Fruit fly (Drosophila melanogaster) whole organism, embryonic: Measurements from ENCODE around the gene CG17752.

ENCODE experiments used
- Atf-2 ChIP-seq: fragments of 200-800 bp; sonication (Bioruptor generic); optimal IDR thresholded peaks from 2 replicates; lab custom pipeline; 2016; ENCODE audit warnings: missing biosample characterization, missing genetic modification characterization
- CG10366 ChIP-seq: fragments of 200-800 bp; sonication (Bioruptor generic); IDR thresholded peaks from 2 replicates; pipeline ENCODE4 v1.3.6; 2022; ENCODE audit warnings: missing biosample characterization, missing genetic modification characterization
- CG11247 ChIP-seq: fragments of 200-800 bp; sonication (Bioruptor generic); IDR thresholded peaks from 2 replicates; pipeline ENCODE4 v1.3.6; 2022; ENCODE audit warnings: missing biosample characterization, missing genetic modification characterization
- CG11456 ChIP-seq: fragments of 200-800 bp; sonication (Bioruptor generic); IDR thresholded peaks from 3 replicates; pipeline ENCODE4 v1.3.6; 2022; ENCODE audit warnings: missing biosample characterization, missing genetic modification characterization
- CG11723 ChIP-seq: fragments of 200-800 bp; sonication (Bioruptor generic); optimal IDR thresholded peaks from 2 replicates; lab custom pipeline; 2017; ENCODE audit warnings: missing biosample characterization, mild to moderate bottlenecking, missing genetic modification characterization
- CG12071 ChIP-seq: fragments of 200-800 bp; sonication (Bioruptor generic); optimal IDR thresholded peaks from 3 replicates; lab custom pipeline; 2018; ENCODE audit warnings: missing biosample characterization, mild to moderate bottlenecking, missing genetic modification characterization
- CG12236 ChIP-seq: fragments of 200-800 bp; sonication (Bioruptor generic); optimal IDR thresholded peaks from 2 replicates; lab custom pipeline; 2016; ENCODE audit warnings: missing biosample characterization, missing genetic modification characterization
- CG13123 ChIP-seq: fragments of 200-800 bp; sonication (Bioruptor generic); optimal IDR thresholded peaks from 2 replicates; lab custom pipeline; 2016; ENCODE audit warnings: missing biosample characterization, missing genetic modification characterization
- CG14050 ChIP-seq: fragments of 200-800 bp; sonication (Bioruptor generic); IDR thresholded peaks from 3 replicates; pipeline ENCODE4 v1.3.6; 2022; ENCODE audit warnings: missing biosample characterization, missing genetic modification characterization
- CG1602 ChIP-seq: fragments of 200-800 bp; sonication (Bioruptor generic); optimal IDR thresholded peaks from 3 replicates; lab custom pipeline; 2016; ENCODE audit warnings: missing biosample characterization, missing genetic modification characterization
- CG17912 ChIP-seq: fragments of 200-800 bp; sonication (Bioruptor generic); optimal IDR thresholded peaks from 2 replicates; lab custom pipeline; 2018; ENCODE audit warnings: missing biosample characterization, mild to moderate bottlenecking, missing genetic modification characterization
- CG1832 ChIP-seq: fragments of 200-800 bp; sonication (Bioruptor generic); optimal IDR thresholded peaks from 2 replicates; lab custom pipeline; 2017; ENCODE audit warnings: missing biosample characterization, mild to moderate bottlenecking, missing genetic modification characterization, inconsistent platforms
- CG30403 ChIP-seq: fragments of 200-800 bp; sonication (Bioruptor generic); optimal IDR thresholded peaks from 3 replicates; lab custom pipeline; 2016; ENCODE audit warnings: missing biosample characterization, missing genetic modification characterization
- CG30431 ChIP-seq: fragments of 200-800 bp; sonication (Bioruptor generic); optimal IDR thresholded peaks from 2 replicates; lab custom pipeline; 2017; ENCODE audit warnings: missing biosample characterization, missing genetic modification characterization
- CG3065 ChIP-seq: fragments of 200-800 bp; sonication (Bioruptor generic); optimal IDR thresholded peaks from 2 replicates; lab custom pipeline; 2016; ENCODE audit warnings: missing biosample characterization, missing genetic modification characterization
- CG31365 ChIP-seq: fragments of 200-800 bp; sonication (Bioruptor generic); optimal IDR thresholded peaks from 2 replicates; lab custom pipeline; 2018; ENCODE audit warnings: missing biosample characterization, mild to moderate bottlenecking, missing genetic modification characterization
- CG4328 ChIP-seq: fragments of 200-800 bp; sonication (Bioruptor generic); optimal IDR thresholded peaks from 3 replicates; lab custom pipeline; 2017; ENCODE audit warnings: missing biosample characterization, missing genetic modification reagents, missing genetic modification characterization
- CG4424 ChIP-seq: fragments of 200-800 bp; sonication (Bioruptor generic); optimal IDR thresholded peaks from 3 replicates; lab custom pipeline; 2016; ENCODE audit warnings: missing biosample characterization, missing genetic modification characterization
- CG5245 ChIP-seq: fragments of 200-800 bp; sonication (Bioruptor generic); optimal IDR thresholded peaks from 3 replicates; lab custom pipeline; 2016; ENCODE audit warnings: missing biosample characterization, missing genetic modification characterization
- CG8359 ChIP-seq: fragments of 200-800 bp; sonication (Bioruptor generic); optimal IDR thresholded peaks from 2 replicates; lab custom pipeline; 2017; ENCODE audit warnings: missing biosample characterization, mild to moderate bottlenecking, missing genetic modification characterization, borderline replicate concordance
- CG9797 ChIP-seq: fragments of 200-800 bp; sonication (Bioruptor generic); optimal IDR thresholded peaks from 3 replicates; lab custom pipeline; 2018; ENCODE audit warnings: missing biosample characterization, mild to moderate bottlenecking, missing genetic modification characterization
- Dp ChIP-seq: fragments of 200-800 bp; sonication (Bioruptor generic); optimal IDR thresholded peaks from 2 replicates; lab custom pipeline; 2018; ENCODE audit warnings: missing biosample characterization, mild to moderate bottlenecking, missing genetic modification characterization, moderate library complexity
- E2f1 ChIP-seq: fragments of 200-800 bp; sonication (Bioruptor generic); IDR thresholded peaks from 2 replicates; pipeline ENCODE4 v1.3.6; 2022; ENCODE audit warnings: missing biosample characterization, missing genetic modification characterization
- GATAe ChIP-seq: fragments of 200-800 bp; sonication (Bioruptor generic); conservative IDR thresholded peaks from 2 replicates; pipeline ENCODE4 v1.3.6; 2022; ENCODE audit warnings: missing biosample characterization, missing genetic modification characterization
- HHEX ChIP-seq: fragments of 200-800 bp; sonication (Bioruptor generic); optimal IDR thresholded peaks from 3 replicates; lab custom pipeline; 2017; ENCODE audit warnings: missing biosample characterization, mild to moderate bottlenecking, missing genetic modification characterization, missing genetic modification reagents
- Lpt ChIP-seq: fragments of >200 bp; optimal IDR thresholded peaks from 2 replicates; lab custom pipeline; 2018; ENCODE audit warnings: missing biosample characterization, missing genetic modification characterization
- MTF-1 ChIP-seq: fragments of 200-800 bp; sonication (Bioruptor generic); optimal IDR thresholded peaks from 2 replicates; lab custom pipeline; 2018; ENCODE audit warnings: missing biosample characterization, mild to moderate bottlenecking, missing genetic modification characterization, borderline replicate concordance
- Nf-YB ChIP-seq: fragments of 200-800 bp; sonication (Bioruptor generic); optimal IDR thresholded peaks from 3 replicates; lab custom pipeline; 2019; ENCODE audit warnings: missing biosample characterization, mild to moderate bottlenecking, missing genetic modification characterization, moderate library complexity
- Rx ChIP-seq: fragments of 200-800 bp; sonication (Bioruptor generic); IDR thresholded peaks from 2 replicates; pipeline ENCODE4 v1.3.6; 2022; ENCODE audit warnings: missing biosample characterization, missing genetic modification characterization
- Stat92E ChIP-seq, 3 experiments: fragments of >200 bp in 2 of 3; fragments of 200-800 bp in 1 of 3; sonication (Bioruptor generic) in 1 of 3; optimal IDR thresholded peaks; 2 replicates each; lab custom pipeline; 2017 to 2019; ENCODE audit warnings: missing biosample characterization in 3 of 3, missing genetic modification characterization in 3 of 3, mild to moderate bottlenecking in 1 of 3, moderate library complexity in 1 of 3
- Trl ChIP-seq, 3 experiments: fragments of >200 bp in 2 of 3; fragments of 200-800 bp in 1 of 3; sonication (Bioruptor generic) in 1 of 3; optimal IDR thresholded peaks; 2 replicates in 1 of 3; 3 replicates in 2 of 3; lab custom pipeline; 2016 to 2017; ENCODE audit warnings: missing biosample characterization in 1 of 3, missing genetic modification characterization in 1 of 3
- al ChIP-seq: fragments of 200-800 bp; sonication (Bioruptor generic); IDR thresholded peaks from 2 replicates; pipeline ENCODE4 v1.3.6; 2022; ENCODE audit warnings: missing biosample characterization, missing genetic modification characterization
- cas ChIP-seq: fragments of 200-800 bp; sonication (Bioruptor generic); IDR thresholded peaks from 2 replicates; pipeline ENCODE4 v1.3.6; 2022; ENCODE audit warnings: missing biosample characterization, missing genetic modification characterization
- ems ChIP-seq: fragments of 200-800 bp; sonication (Bioruptor generic); optimal IDR thresholded peaks from 3 replicates; lab custom pipeline; 2016; ENCODE audit warnings: missing biosample characterization, missing genetic modification characterization
- eve ChIP-seq, 2 experiments: fragments of >200 bp; optimal IDR thresholded peaks; 2 replicates each; lab custom pipeline; 2017; ENCODE audit warnings: missing biosample characterization in 2 of 2, missing genetic modification characterization in 2 of 2
- ewg ChIP-seq: fragments of 200-800 bp; sonication (Bioruptor generic); optimal IDR thresholded peaks from 3 replicates; lab custom pipeline; 2017; ENCODE audit warnings: mild to moderate bottlenecking, missing biosample characterization, missing genetic modification reagents, missing genetic modification characterization
- gsb-n ChIP-seq: fragments of 200-800 bp; sonication (Bioruptor generic); optimal IDR thresholded peaks from 3 replicates; lab custom pipeline; 2018; ENCODE audit warnings: missing biosample characterization, mild to moderate bottlenecking, missing genetic modification characterization
- insv ChIP-seq, 2 experiments: fragments of 200-800 bp; sonication (Bioruptor generic); optimal IDR thresholded peaks; 3 replicates each; lab custom pipeline; 2016 to 2018; ENCODE audit warnings: missing biosample characterization in 2 of 2, missing genetic modification characterization in 2 of 2
- lola ChIP-seq, 3 experiments: fragments of >200 bp in 2 of 3; fragments of 200-800 bp in 1 of 3; sonication (Bioruptor generic) in 1 of 3; optimal IDR thresholded peaks; 2 replicates each; lab custom pipeline; 2017 to 2019; ENCODE audit warnings: missing biosample characterization in 3 of 3, missing genetic modification characterization in 3 of 3, mild to moderate bottlenecking in 1 of 3, moderate library complexity in 1 of 3
- pan ChIP-seq, 4 experiments: fragments of >200 bp in 3 of 4; fragments of 200-800 bp in 1 of 4; sonication (Bioruptor generic) in 1 of 4; optimal IDR thresholded peaks in 3 of 4; IDR thresholded peaks in 1 of 4; 2 replicates each; pipeline versions ENCODE4 v1.3.6 to Lab custom; 2017 to 2022; ENCODE audit warnings: missing biosample characterization in 2 of 4, missing genetic modification characterization in 2 of 4, mixed read lengths in 1 of 4
- pfk ChIP-seq: fragments of 200-800 bp; sonication (Bioruptor generic); optimal IDR thresholded peaks from 2 replicates; lab custom pipeline; 2018; ENCODE audit warnings: missing biosample characterization, mild to moderate bottlenecking, missing genetic modification characterization, moderate library complexity
- pnt ChIP-seq: fragments of 200-800 bp; sonication (Bioruptor generic); optimal IDR thresholded peaks from 3 replicates; lab custom pipeline; 2016; ENCODE audit warnings: missing biosample characterization, missing genetic modification characterization
- pros ChIP-seq: fragments of 200-800 bp; sonication (Bioruptor generic); optimal IDR thresholded peaks from 3 replicates; lab custom pipeline; 2019; ENCODE audit warnings: missing biosample characterization, mild to moderate bottlenecking, missing genetic modification characterization, moderate library complexity
- pzg ChIP-seq: fragments of 200-800 bp; sonication (Bioruptor generic); optimal IDR thresholded peaks from 3 replicates; lab custom pipeline; 2018; ENCODE audit warnings: missing biosample characterization, mild to moderate bottlenecking, missing genetic modification characterization, moderate library complexity
- scrt ChIP-seq: fragments of 200-800 bp; sonication (Bioruptor generic); optimal IDR thresholded peaks from 2 replicates; lab custom pipeline; 2018; ENCODE audit warnings: missing biosample characterization, mild to moderate bottlenecking, missing genetic modification characterization, moderate library complexity
- so ChIP-seq: fragments of 200-800 bp; sonication (Bioruptor generic); IDR thresholded peaks from 3 replicates; pipeline ENCODE4 v1.3.6; 2022; ENCODE audit warnings: missing biosample characterization, missing genetic modification characterization
- stc ChIP-seq: fragments of 200-800 bp; sonication (Bioruptor generic); IDR thresholded peaks from 2 replicates; pipeline ENCODE4 v1.3.6; 2022; ENCODE audit warnings: missing biosample characterization, missing genetic modification characterization
- sug ChIP-seq: fragments of 200-800 bp; optimal IDR thresholded peaks from 2 replicates; lab custom pipeline; 2019; ENCODE audit warnings: missing biosample characterization, mild to moderate bottlenecking, missing genetic modification characterization, moderate library complexity
- z ChIP-seq: fragments of 200-800 bp; sonication (Bioruptor generic); IDR thresholded peaks from 3 replicates; pipeline ENCODE4 v1.3.6; 2022; ENCODE audit warnings: missing biosample characterization, missing genetic modification characterization

The CG17752 gene

dm6 chr3R:19623606-19624005 is 13.6 kb downstream of the CG17752 start (continued):
- TF ChIP-seq CG30403 (peak; percentile 62), z (GFP tag; lab: Robert Waterston, UW) (no peak), Stat92E (GFP tag; optimal IDR thresholded peaks at IDR 0.05; lab: Kevin White, UChicago) (no peak), CG30431 (GFP tag; lab: Kevin White, UChicago) (peak; percentile 19), stc (GFP tag; lab: Robert Waterston, UW) (0 out of 2 replicates have a peak, but pooled peaks have one; percentile 39), Nf-YB (GFP tag; lab: Kevin White, UChicago) (no peak), CG4328 (GFP tag; lab: Kevin White, UChicago) (no peak), CG10366 (GFP tag; lab: Robert Waterston, UW) (peak; percentile 65), pnt (GFP tag; lab: Kevin White, UChicago) (peak; percentile 57), eve (GFP tag; optimal IDR thresholded peaks at IDR 0.05; lab: Kevin White, UChicago) (peak in 1 of 2 experiments; percentile 80), Trl (optimal IDR thresholded peaks at IDR 0.05; lab: Kevin White, UChicago) (peak in 1 of 2 experiments; percentile 14), Trl (GFP tag; optimal IDR thresholded peaks at IDR 0.05; lab: Kevin White, UChicago) (peak; percentile 23), CG14050 (peak; percentile 64), CG12071 (peak; percentile 41), Rx (GFP tag; lab: Robert Waterston, UW) (peak; percentile 60; the same call in 1 of the 2 replicates), CG11247 (GFP tag; lab: Robert Waterston, UW) (no peak), al (GFP tag; lab: Robert Waterston, UW) (peak; percentile 61), CG5245 (peak; percentile 45), pros (no peak), CG1832 (GFP tag; lab: Kevin White, UChicago) (no peak), E2f1 (peak; percentile 53), CG8359 (GFP tag; lab: Kevin White, UChicago) (no peak), MTF-1 (GFP tag; lab: Kevin White, UChicago) (no peak), Dp (GFP tag; lab: Kevin White, UChicago) (no peak), pzg (GFP tag; lab: Kevin White, UChicago) (no peak), CG4424 (GFP tag; lab: Kevin White, UChicago) (peak; percentile 69), insv (GFP tag; optimal IDR thresholded peaks at IDR 0.05; lab: Kevin White, UChicago) (no peak), CG12236 (peak; percentile 19), sug (tag; lab: Kevin White, UChicago) (no peak), CG1602 (no peak), CG11723 (GFP tag; lab: Kevin White, UChicago) (peak; percentile 4), CG11456 (GFP tag; lab: Robert Waterston, UW) (0 out of 3 replicates have a peak, but pooled peaks have one; percentile 62), so (peak; percentile 58; the same call in 1 of the 3 replicates), HHEX (GFP tag; lab: Kevin White, UChicago) (peak; percentile 65), pfk (GFP tag; lab: Kevin White, UChicago) (no peak), scrt (GFP tag; lab: Kevin White, UChicago) (peak; percentile 16), CG3065 (GFP tag; lab: Kevin White, UChicago) (no peak), pan (optimal IDR thresholded peaks at IDR 0.05; lab: Kevin White, UChicago) (no peak), pan (GFP tag; optimal IDR thresholded peaks at IDR 0.05 in 1 of 2, IDR thresholded peaks at IDR 0.05 in 1 of 2) (peak in 1 of 2 experiments; percentile 62), GATAe (GFP tag; lab: Robert Waterston, UW) (no peak), CG13123 (GFP tag; lab: Kevin White, UChicago) (no peak), cas (GFP tag; lab: Robert Waterston, UW) (no peak), Lpt (GFP tag; lab: Kevin White, UChicago) (no peak), gsb-n (tag; lab: Kevin White, UChicago) (peak; percentile 43), CG31365 (tag; lab: Kevin White, UChicago) (no peak), CG17912 (GFP tag; lab: Kevin White, UChicago) (no peak), ems (GFP tag; lab: Kevin White, UChicago) (peak; percentile 61), ewg (peak; percentile 9), Atf-2 (GFP tag; lab: Kevin White, UChicago) (peak; percentile 53), lola (GFP tag; optimal IDR thresholded peaks at IDR 0.05; lab: Kevin White, UChicago) (no peak), CG9797 (GFP tag; lab: Kevin White, UChicago) (no peak)
